Fruit fly (Drosophila melanogaster) whole organism, embryonic: ENCODE results near the gene rin.
A peak's percentile ranks its signal among the peaks of the same experiment; 100 is the strongest.

Experiments
- ATbp ChIP-seq: fragments of 200-800 bp; sonication (Bioruptor generic); optimal IDR thresholded peaks from 2 replicates; lab custom pipeline; 2017; ENCODE audit warnings: missing biosample characterization, mild to moderate bottlenecking, missing genetic modification characterization, missing genetic modification reagents
- Aef1 ChIP-seq: fragments of 200-800 bp; sonication (Bioruptor generic); IDR thresholded peaks from 3 replicates; pipeline ENCODE4 v1.3.6; 2022; ENCODE audit warnings: missing biosample characterization, missing genetic modification characterization
- Atf6 ChIP-seq: fragments of 200-800 bp; sonication (Bioruptor generic); IDR thresholded peaks from 2 replicates; pipeline ENCODE4 v1.3.6; 2022; ENCODE audit warnings: missing biosample characterization, missing genetic modification characterization
- Awh ChIP-seq: fragments of 200-800 bp; sonication (Bioruptor generic); IDR thresholded peaks from 2 replicates; pipeline ENCODE4, ENCODE4 v1.3.6; 2022; ENCODE audit warnings: missing biosample characterization, missing genetic modification characterization
- Blimp-1 ChIP-seq: fragments of 200-800 bp; sonication (Bioruptor generic); optimal IDR thresholded peaks from 3 replicates; lab custom pipeline; 2018; ENCODE audit warnings: missing biosample characterization, missing genetic modification characterization, mild to moderate bottlenecking, moderate library complexity, missing genetic modification reagents
- BtbVII ChIP-seq: fragments of 200-800 bp; sonication (Bioruptor generic); optimal IDR thresholded peaks from 3 replicates; lab custom pipeline; 2017; ENCODE audit warnings: missing biosample characterization, mild to moderate bottlenecking, missing genetic modification characterization
- CG10209 ChIP-seq: fragments of 200-800 bp; sonication (Bioruptor generic); optimal IDR thresholded peaks from 3 replicates; lab custom pipeline; 2017; ENCODE audit warnings: missing biosample characterization, mild to moderate bottlenecking, missing genetic modification characterization, missing genetic modification reagents
- CG11695 ChIP-seq: fragments of 200-800 bp; sonication (Bioruptor generic); IDR thresholded peaks from 3 replicates; pipeline ENCODE4 v1.3.6; 2022; ENCODE audit warnings: missing biosample characterization, missing genetic modification characterization
- CG12071 ChIP-seq: fragments of 200-800 bp; sonication (Bioruptor generic); optimal IDR thresholded peaks from 3 replicates; lab custom pipeline; 2018; ENCODE audit warnings: missing biosample characterization, mild to moderate bottlenecking, missing genetic modification characterization
- CG12104 ChIP-seq: fragments of 200-800 bp; sonication (Bioruptor generic); optimal IDR thresholded peaks from 3 replicates; lab custom pipeline; 2016; ENCODE audit warnings: missing biosample characterization, missing genetic modification characterization
- CG14667 ChIP-seq: fragments of 200-800 bp; sonication (Bioruptor generic); IDR thresholded peaks from 2 replicates; pipeline ENCODE4 v1.3.6; 2022; ENCODE audit warnings: missing biosample characterization, missing genetic modification characterization
- CG17912 ChIP-seq: fragments of 200-800 bp; sonication (Bioruptor generic); optimal IDR thresholded peaks from 2 replicates; lab custom pipeline; 2018; ENCODE audit warnings: missing biosample characterization, mild to moderate bottlenecking, missing genetic modification characterization
- CG1792 ChIP-seq: fragments of 200-800 bp; sonication (Bioruptor generic); optimal IDR thresholded peaks from 2 replicates; lab custom pipeline; 2016; ENCODE audit warnings: missing biosample characterization, missing genetic modification characterization
- CG31365 ChIP-seq: fragments of 200-800 bp; sonication (Bioruptor generic); optimal IDR thresholded peaks from 2 replicates; lab custom pipeline; 2018; ENCODE audit warnings: missing biosample characterization, mild to moderate bottlenecking, missing genetic modification characterization
- CG4328 ChIP-seq: fragments of 200-800 bp; sonication (Bioruptor generic); optimal IDR thresholded peaks from 3 replicates; lab custom pipeline; 2017; ENCODE audit warnings: missing biosample characterization, missing genetic modification reagents, missing genetic modification characterization
- CG4617 ChIP-seq: fragments of 200-800 bp; sonication (Bioruptor generic); optimal IDR thresholded peaks from 3 replicates; lab custom pipeline; 2016; ENCODE audit warnings: missing biosample characterization, missing genetic modification characterization, borderline replicate concordance
- CG5953 ChIP-seq: fragments of 200-800 bp; sonication (Bioruptor generic); IDR thresholded peaks from 2 replicates; pipeline ENCODE4 v1.3.6; 2022; ENCODE audit warnings: missing biosample characterization, missing genetic modification characterization
- CG6791 ChIP-seq: fragments of 200-800 bp; sonication (Bioruptor generic); IDR thresholded peaks from 3 replicates; pipeline ENCODE4 v1.3.6; 2022; ENCODE audit warnings: missing biosample characterization, missing genetic modification characterization; ENCODE audit not compliant: partially characterized antibody
- CG6813 ChIP-seq: fragments of 200-800 bp; sonication (Bioruptor generic); optimal IDR thresholded peaks from 2 replicates; lab custom pipeline; 2017; ENCODE audit warnings: missing biosample characterization, missing genetic modification characterization, mild to moderate bottlenecking, moderate library complexity, missing genetic modification reagents
- CG7963 ChIP-seq: fragments of 200-800 bp; sonication (Bioruptor generic); IDR thresholded peaks from 3 replicates; pipeline ENCODE4 v1.3.6; 2022; ENCODE audit warnings: missing biosample characterization, missing genetic modification characterization; ENCODE audit not compliant: partially characterized antibody
- CG8478 ChIP-seq: fragments of >200 bp; optimal IDR thresholded peaks from 2 replicates; lab custom pipeline; 2018
- Dp ChIP-seq: fragments of 200-800 bp; sonication (Bioruptor generic); optimal IDR thresholded peaks from 2 replicates; lab custom pipeline; 2018; ENCODE audit warnings: missing biosample characterization, mild to moderate bottlenecking, missing genetic modification characterization, moderate library complexity
- ERR ChIP-seq: fragments of 200-800 bp; sonication (Bioruptor generic); optimal IDR thresholded peaks from 2 replicates; lab custom pipeline; 2016; ENCODE audit warnings: missing biosample characterization, missing genetic modification characterization
- Ets65A ChIP-seq: fragments of 200-800 bp; sonication (Bioruptor generic); peaks from one replicate; lab custom pipeline; 2016; ENCODE audit warnings: missing biosample characterization, missing genetic modification characterization
- Hr78 ChIP-seq, 2 experiments: fragments of 200-800 bp in 1 of 2; fragments of >200 bp in 1 of 2; sonication (Bioruptor generic) in 1 of 2; optimal IDR thresholded peaks; 2 replicates each; lab custom pipeline; 2017 to 2019; ENCODE audit warnings: missing biosample characterization in 2 of 2, missing genetic modification characterization in 2 of 2, mild to moderate bottlenecking in 1 of 2, moderate library complexity in 1 of 2
- Jarid2 ChIP-seq: fragments of 200-800 bp; sonication (Bioruptor generic); optimal IDR thresholded peaks from 3 replicates; lab custom pipeline; 2017; ENCODE audit warnings: mild to moderate bottlenecking, missing biosample characterization, missing genetic modification reagents, missing genetic modification characterization
- MBD-R2 ChIP-seq: fragments of 200-800 bp; sonication (Bioruptor generic); IDR thresholded peaks from 2 replicates; pipeline ENCODE4 v1.3.6; 2022; ENCODE audit warnings: missing biosample characterization, missing genetic modification characterization
- NC2β ChIP-seq: fragments of 200-800 bp; sonication (Bioruptor generic); optimal IDR thresholded peaks from 2 replicates; lab custom pipeline; 2016; ENCODE audit warnings: missing biosample characterization, missing genetic modification characterization
- Side ChIP-seq: fragments of 200-800 bp; sonication (Bioruptor generic); optimal IDR thresholded peaks from 2 replicates; lab custom pipeline; 2016; ENCODE audit warnings: missing biosample characterization, missing genetic modification characterization
- Six4 ChIP-seq: fragments of 200-800 bp; sonication (Bioruptor generic); optimal IDR thresholded peaks from 2 replicates; lab custom pipeline; 2016; ENCODE audit warnings: missing biosample characterization, missing genetic modification characterization
- Ssrp ChIP-seq: fragments of 200-800 bp; sonication (Bioruptor generic); optimal IDR thresholded peaks from 2 replicates; lab custom pipeline; 2018; ENCODE audit warnings: missing biosample characterization, mild to moderate bottlenecking, missing genetic modification characterization, moderate library complexity
- TFAM ChIP-seq: fragments of 200-800 bp; sonication (Bioruptor generic); optimal IDR thresholded peaks from 2 replicates; lab custom pipeline; 2017; ENCODE audit warnings: missing biosample characterization, missing genetic modification characterization, inconsistent platforms
- ase ChIP-seq: fragments of 200-800 bp; sonication (Bioruptor generic); IDR thresholded peaks from 3 replicates; pipeline ENCODE4 v1.3.6; 2022; ENCODE audit warnings: missing biosample characterization, missing genetic modification characterization
- ash1 ChIP-seq: fragments of 200-800 bp; sonication (Bioruptor generic); optimal IDR thresholded peaks from 2 replicates; lab custom pipeline; 2018; ENCODE audit warnings: missing biosample characterization, mild to moderate bottlenecking, missing genetic modification characterization
- cad ChIP-seq: fragments of >200 bp; optimal IDR thresholded peaks from 2 replicates; lab custom pipeline; 2017; ENCODE audit warnings: missing biosample characterization, missing genetic modification characterization
- ci ChIP-seq: fragments of 200-800 bp; sonication (Bioruptor generic); IDR thresholded peaks from 3 replicates; pipeline ENCODE4 v1.3.6; 2022; ENCODE audit warnings: missing biosample characterization, missing genetic modification characterization
- dan ChIP-seq: fragments of 200-800 bp; sonication (Bioruptor generic); IDR thresholded peaks from 2 replicates; pipeline ENCODE4 v1.3.6; 2022; ENCODE audit warnings: missing biosample characterization, missing genetic modification characterization
- emc ChIP-seq: fragments of 200-800 bp; sonication (Bioruptor generic); optimal IDR thresholded peaks from 2 replicates; lab custom pipeline; 2016; ENCODE audit warnings: missing biosample characterization, missing genetic modification characterization
- eve ChIP-seq, 2 experiments: fragments of >200 bp; optimal IDR thresholded peaks; 2 replicates each; lab custom pipeline; 2017; ENCODE audit warnings: missing biosample characterization in 2 of 2, missing genetic modification characterization in 2 of 2
- ewg ChIP-seq: fragments of 200-800 bp; sonication (Bioruptor generic); optimal IDR thresholded peaks from 3 replicates; lab custom pipeline; 2017; ENCODE audit warnings: mild to moderate bottlenecking, missing biosample characterization, missing genetic modification reagents, missing genetic modification characterization
- fru ChIP-seq: fragments of >200 bp; optimal IDR thresholded peaks from 2 replicates; lab custom pipeline; 2017
- jumu ChIP-seq: fragments of 200-800 bp; sonication (Bioruptor generic); optimal IDR thresholded peaks from 3 replicates; lab custom pipeline; 2016; ENCODE audit warnings: missing biosample characterization, missing genetic modification characterization
- kah ChIP-seq: fragments of 200-800 bp; sonication (Bioruptor generic); optimal IDR thresholded peaks from 2 replicates; lab custom pipeline; 2018; ENCODE audit warnings: missing biosample characterization, mild to moderate bottlenecking, missing genetic modification characterization
- pum ChIP-seq: fragments of 200-800 bp; sonication (Bioruptor generic); optimal IDR thresholded peaks from 2 replicates; lab custom pipeline; 2016; ENCODE audit warnings: missing biosample characterization, missing genetic modification characterization
- run ChIP-seq: fragments of 200-800 bp; sonication (Bioruptor generic); optimal IDR thresholded peaks from 3 replicates; lab custom pipeline; 2018; ENCODE audit warnings: missing biosample characterization, mild to moderate bottlenecking, missing genetic modification characterization
- sd ChIP-seq: fragments of 200-800 bp; sonication (Bioruptor generic); optimal IDR thresholded peaks from 3 replicates; lab custom pipeline; 2018; ENCODE audit warnings: missing biosample characterization, mild to moderate bottlenecking, missing genetic modification characterization, moderate library complexity
- shn ChIP-seq: fragments of 200-800 bp; sonication (Bioruptor generic); optimal IDR thresholded peaks from 3 replicates; lab custom pipeline; 2016; ENCODE audit warnings: missing biosample characterization, missing genetic modification characterization
- slbo ChIP-seq: fragments of 200-800 bp; sonication (Bioruptor generic); IDR thresholded peaks from 2 replicates; pipeline ENCODE4 v1.3.6; 2022; ENCODE audit warnings: missing biosample characterization, missing genetic modification characterization
- slou ChIP-seq: fragments of 200-800 bp; sonication (Bioruptor generic); optimal IDR thresholded peaks from 3 replicates; lab custom pipeline; 2016; ENCODE audit warnings: missing biosample characterization, missing genetic modification characterization
- toy ChIP-seq: fragments of 200-800 bp; sonication (Bioruptor generic); IDR thresholded peaks from 2 replicates; pipeline ENCODE4 v1.3.6; 2022; ENCODE audit warnings: missing biosample characterization, missing genetic modification characterization

The rin gene

DNA sequence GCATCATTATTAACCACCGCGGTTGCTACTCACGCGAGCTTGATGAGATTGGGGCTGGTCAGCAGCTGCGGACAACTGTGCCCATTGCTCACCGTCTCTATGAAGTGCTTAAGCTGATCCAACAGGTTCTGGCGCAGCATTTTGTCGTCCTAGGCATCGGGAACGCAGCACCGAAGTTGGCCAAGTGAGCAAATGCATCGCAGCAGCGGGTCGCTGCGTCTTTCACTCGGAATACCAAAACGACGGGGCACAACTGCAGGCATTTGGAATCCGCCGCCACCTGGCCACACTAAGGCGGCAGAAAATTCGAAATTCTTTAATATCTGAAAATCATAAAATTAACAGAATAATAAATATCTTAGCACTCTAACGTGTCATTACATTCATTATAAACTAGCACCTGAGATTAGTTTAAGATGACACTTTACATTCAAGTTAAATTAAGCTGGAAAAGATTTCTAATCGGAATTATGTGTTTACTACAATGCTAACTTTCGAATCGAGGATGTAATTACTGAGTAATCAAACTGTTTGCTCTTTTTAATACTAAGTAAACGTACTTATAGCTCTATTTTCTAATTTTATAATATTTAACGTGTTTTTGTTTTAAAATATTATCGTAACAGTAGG lies 36.3 kb downstream of the rin start (continued):
- TF ChIP-seq CG12071, result no peak
- TF ChIP-seq slbo (GFP tag; lab: Robert Waterston, UW), result 0 out of 2 replicates have a peak, but pooled peaks have one; percentile 14
- no peak for TF ChIP-seq ash1 (GFP tag; lab: Kevin White, UChicago)
- peak; percentile 71 for TF ChIP-seq Ets65A (GFP tag; lab: Kevin White, UChicago)
- TF ChIP-seq CG11695 (GFP tag; lab: Robert Waterston, UW), result no peak
- TF ChIP-seq ewg, result no peak
- no peak for TF ChIP-seq fru
- TF ChIP-seq Hr78 (GFP tag; optimal IDR thresholded peaks at IDR 0.05; lab: Kevin White, UChicago), result no peak
- no peak for TF ChIP-seq eve (GFP tag; optimal IDR thresholded peaks at IDR 0.05; lab: Kevin White, UChicago)
- TF ChIP-seq run (tag; lab: Kevin White, UChicago), result no peak
- TF ChIP-seq Six4 (GFP tag; lab: Kevin White, UChicago), result no peak
- peak; percentile 38 for TF ChIP-seq CG4617 (GFP tag; lab: Kevin White, UChicago)
- TF ChIP-seq toy (GFP tag; lab: Robert Waterston, UW), result no peak
- TF ChIP-seq CG5953, result no peak
- TF ChIP-seq Aef1 (GFP tag; lab: Robert Waterston, UW), result no peak
- no peak for TF ChIP-seq emc (GFP tag; lab: Kevin White, UChicago)
- no peak for TF ChIP-seq Side
- TF ChIP-seq CG31365 (tag; lab: Kevin White, UChicago), result no peak
- no peak for TF ChIP-seq dan (GFP tag; lab: Robert Waterston, UW)
- no peak for TF ChIP-seq kah (GFP tag; lab: Kevin White, UChicago)
- no peak for TF ChIP-seq CG8478 (lab: Kevin White, UChicago)
- TF ChIP-seq shn, result no peak
- TF ChIP-seq Dp (GFP tag; lab: Kevin White, UChicago), result peak; percentile 89
- TF ChIP-seq ci (GFP tag; lab: Robert Waterston, UW), result peak; percentile 41; the same call in 1 of the 3 replicates
- TF ChIP-seq Blimp-1 (GFP tag; lab: Kevin White, UChicago), result no peak
- no peak for TF ChIP-seq Ssrp (tag; lab: Kevin White, UChicago)
- no peak for TF ChIP-seq BtbVII (GFP tag; lab: Kevin White, UChicago)
- TF ChIP-seq CG6813, result no peak
- TF ChIP-seq CG1792, result no peak
- TF ChIP-seq TFAM, result no peak
- no peak for TF ChIP-seq sd (tag; lab: Kevin White, UChicago)
- TF ChIP-seq NC2β (GFP tag; lab: Kevin White, UChicago), result no peak
- TF ChIP-seq cad, result no peak
- no peak for TF ChIP-seq ATbp (GFP tag; lab: Kevin White, UChicago)
- TF ChIP-seq ase (GFP tag; lab: Robert Waterston, UW), result no peak

DNA sequence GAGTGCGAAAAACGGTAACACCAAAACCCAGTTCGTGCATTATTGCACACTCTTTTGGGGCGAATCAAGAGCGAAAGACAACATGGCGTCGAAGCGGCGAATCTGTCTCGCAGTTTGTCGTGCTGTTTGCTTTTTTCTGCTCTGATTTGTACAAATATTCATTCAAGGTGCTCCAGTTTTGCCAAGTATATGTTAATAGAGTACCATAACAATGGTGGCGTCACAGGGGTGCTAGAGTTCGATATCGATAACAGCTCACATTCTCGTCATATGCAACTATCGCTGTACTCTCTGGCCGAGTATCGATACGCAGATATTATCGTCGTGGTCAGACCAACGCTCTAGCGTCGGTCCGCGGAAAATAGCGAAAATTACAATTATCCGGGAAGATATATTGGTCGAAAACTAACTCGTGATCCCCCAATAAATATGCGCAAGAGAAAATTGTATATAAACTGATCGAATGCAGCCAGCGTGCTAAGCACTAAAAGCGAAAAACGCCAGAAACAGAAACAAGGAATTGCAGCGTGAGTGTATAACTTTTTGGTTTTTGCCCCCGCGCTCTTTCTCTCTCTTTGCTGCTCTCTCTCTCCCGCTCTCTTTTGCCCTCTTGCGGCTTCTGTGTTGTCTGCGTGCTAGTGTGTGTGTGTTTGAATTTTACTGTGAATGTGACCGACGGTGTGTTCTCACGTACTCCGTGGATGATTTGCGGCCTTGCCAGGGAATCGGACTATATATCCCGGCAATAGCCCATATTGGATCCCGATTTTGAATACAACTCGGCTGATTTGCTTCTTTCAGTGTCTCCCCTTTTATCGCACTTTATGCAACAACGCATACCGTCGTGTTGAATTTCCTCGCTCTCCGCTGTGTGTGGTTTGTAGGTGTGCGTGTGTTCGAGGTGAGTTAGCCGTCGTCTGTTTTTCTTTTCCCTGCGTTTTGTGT lies 37.1 kb downstream of the rin start, which contains the start of gene flfl:
Gene flfl, plus strand, starts transcription at position 298 of the 945 bp plus-strand sequence.
- TF ChIP-seq CG6791 (GFP tag; lab: Robert Waterston, UW) (no peak), MBD-R2 (GFP tag; lab: Robert Waterston, UW) (no peak), CG10209 (GFP tag; lab: Kevin White, UChicago) (no peak), Six4 (GFP tag; lab: Kevin White, UChicago) (no peak), Side (peak; percentile 4), ERR (GFP tag; lab: Kevin White, UChicago) (peak; percentile 50), pum (GFP tag; lab: Kevin White, UChicago) (peak; percentile 13), CG17912 (GFP tag; lab: Kevin White, UChicago) (no peak), Atf6 (no peak), CG7963 (no peak), CG12104 (GFP tag; lab: Kevin White, UChicago) (no peak), CG14667 (no peak), Awh (GFP tag; lab: Robert Waterston, UW) (no peak), slou (GFP tag; lab: Kevin White, UChicago) (no peak), Jarid2 (GFP tag; lab: Kevin White, UChicago) (peak; percentile 31), jumu (GFP tag; lab: Kevin White, UChicago) (peak; percentile 35), CG4328 (GFP tag; lab: Kevin White, UChicago) (no peak)
